Fruit fly (Drosophila melanogaster) whole organism, pupa: ENCODE measurements around the gene CG8209.

Source experiments
- CG10348 ChIP-seq: fragments of 200-800 bp; sonication (Bioruptor generic); IDR thresholded peaks from 2 replicates; pipeline ENCODE4 v1.3.6; 2022; ENCODE audit warnings: missing biosample characterization, missing genetic modification characterization
- CG12605 ChIP-seq: fragments of 200-800 bp; sonication (Bioruptor generic); IDR thresholded peaks from 2 replicates; pipeline ENCODE4 v1.3.6; 2022; ENCODE audit warnings: missing biosample characterization, missing genetic modification characterization
- CG13204 ChIP-seq: fragments of 200-800 bp; sonication (Bioruptor generic); optimal IDR thresholded peaks from 2 replicates; lab custom pipeline; 2018; ENCODE audit warnings: missing biosample characterization, mild to moderate bottlenecking, missing genetic modification characterization, moderate library complexity
- CG14655 ChIP-seq: fragments of 200-800 bp; sonication (Bioruptor generic); optimal IDR thresholded peaks from 3 replicates; lab custom pipeline; 2017; ENCODE audit warnings: mild to moderate bottlenecking, missing biosample characterization, missing genetic modification reagents, missing genetic modification characterization
- CG15710 ChIP-seq: fragments of 200-800 bp; sonication (Bioruptor generic); optimal IDR thresholded peaks from 2 replicates; lab custom pipeline; 2018; ENCODE audit warnings: missing biosample characterization, mild to moderate bottlenecking, missing genetic modification characterization, moderate library complexity
- CG17806 ChIP-seq: fragments of 200-800 bp; sonication (Bioruptor generic); optimal IDR thresholded peaks from 2 replicates; lab custom pipeline; 2018; ENCODE audit warnings: missing biosample characterization, mild to moderate bottlenecking, missing genetic modification characterization, moderate library complexity
- CG32121 ChIP-seq: fragments of 200-800 bp; sonication (Bioruptor generic); IDR thresholded peaks from 2 replicates; pipeline ENCODE4 v1.3.6; 2022; ENCODE audit warnings: missing biosample characterization, missing genetic modification characterization
- CG34367 ChIP-seq: fragments of 200-800 bp; sonication (Bioruptor generic); optimal IDR thresholded peaks from 2 replicates; lab custom pipeline; 2018; ENCODE audit warnings: missing biosample characterization, mild to moderate bottlenecking, missing genetic modification characterization
- CG4496 ChIP-seq: fragments of 200-800 bp; sonication (Bioruptor generic); IDR thresholded peaks from 3 replicates; pipeline ENCODE4 v1.3.6; 2022; ENCODE audit warnings: missing biosample characterization, missing genetic modification characterization
- CG8159 ChIP-seq: fragments of 200-800 bp; sonication (Bioruptor generic); optimal IDR thresholded peaks from 3 replicates; lab custom pipeline; 2018; ENCODE audit warnings: missing biosample characterization, mild to moderate bottlenecking, missing genetic modification characterization, moderate library complexity
- CG8301 ChIP-seq: fragments of 200-800 bp; sonication (Bioruptor generic); optimal IDR thresholded peaks from 2 replicates; lab custom pipeline; 2018; ENCODE audit warnings: missing biosample characterization, mild to moderate bottlenecking, missing genetic modification characterization
- CG9948 ChIP-seq: fragments of 200-800 bp; sonication (Bioruptor generic); optimal IDR thresholded peaks from 2 replicates; lab custom pipeline; 2018; ENCODE audit warnings: missing biosample characterization, mild to moderate bottlenecking, missing genetic modification characterization, moderate library complexity
- D1 ChIP-seq: fragments of 200-800 bp; sonication (Bioruptor generic); optimal IDR thresholded peaks from 2 replicates; lab custom pipeline; 2018; ENCODE audit warnings: missing biosample characterization, mild to moderate bottlenecking, missing genetic modification characterization, moderate library complexity
- EcR ChIP-seq: fragments of 200-800 bp; sonication (Bioruptor generic); optimal IDR thresholded peaks from 3 replicates; lab custom pipeline; 2019; ENCODE audit warnings: missing biosample characterization, missing genetic modification characterization, mild to moderate bottlenecking, moderate library complexity, missing genetic modification reagents
- Ets98B ChIP-seq: fragments of 200-800 bp; sonication (Bioruptor generic); IDR thresholded peaks from 2 replicates; pipeline ENCODE4 v1.3.6; 2022; ENCODE audit warnings: missing biosample characterization, missing genetic modification characterization
- Pif1A ChIP-seq: fragments of 200-800 bp; sonication (Bioruptor generic); optimal IDR thresholded peaks from 3 replicates; lab custom pipeline; 2016; ENCODE audit warnings: missing biosample characterization, missing genetic modification characterization
- Pif1B ChIP-seq: fragments of 200-800 bp; sonication (Bioruptor generic); optimal IDR thresholded peaks from 3 replicates; lab custom pipeline; 2016; ENCODE audit warnings: missing biosample characterization, missing genetic modification characterization
- Snoo ChIP-seq: fragments of 200-800 bp; sonication (Bioruptor generic); optimal IDR thresholded peaks from 3 replicates; lab custom pipeline; 2017; ENCODE audit warnings: missing biosample characterization, mild to moderate bottlenecking, missing genetic modification characterization, inconsistent platforms
- fd96Ca ChIP-seq: fragments of 200-800 bp; sonication (Bioruptor generic); IDR thresholded peaks from 3 replicates; pipeline ENCODE4 v1.3.6; 2022; ENCODE audit warnings: missing biosample characterization, missing genetic modification characterization
- gl ChIP-seq: fragments of 200-800 bp; sonication (Bioruptor generic); optimal IDR thresholded peaks from 2 replicates; lab custom pipeline; 2018; ENCODE audit warnings: missing biosample characterization, mild to moderate bottlenecking, missing genetic modification characterization
- rn ChIP-seq: fragments of 200-800 bp; sonication (Bioruptor generic); IDR thresholded peaks from 2 replicates; pipeline ENCODE4 v1.3.6; 2022; ENCODE audit warnings: missing biosample characterization, missing genetic modification characterization

The CG8209 gene

dm6 chr3L:7958590-7959180 lies 17.5 kb upstream of the CG8209 start:
- no peak for TF ChIP-seq Pif1B (GFP tag; lab: Kevin White, UChicago)
- no peak for TF ChIP-seq CG15710 (tag; lab: Kevin White, UChicago)
- TF ChIP-seq, all 21 proteins: peak for 0

- TF ChIP-seq Snoo (tag; lab: Kevin White, UChicago) (peak; percentile 37), D1 (tag; lab: Kevin White, UChicago) (no peak)
Measured at dm6 chr3L:7960707-7961695, 15.2 kb upstream of the CG8209 start.

- TF ChIP-seq CG8159 (tag; lab: Kevin White, UChicago) (peak; percentile 19), Pif1A (GFP tag; lab: Kevin White, UChicago) (no peak), CG8301 (tag; lab: Kevin White, UChicago) (no peak)
Measured at dm6 chr3L:7961973-7962753, 14.0 kb upstream of the CG8209 start.

DNA sequence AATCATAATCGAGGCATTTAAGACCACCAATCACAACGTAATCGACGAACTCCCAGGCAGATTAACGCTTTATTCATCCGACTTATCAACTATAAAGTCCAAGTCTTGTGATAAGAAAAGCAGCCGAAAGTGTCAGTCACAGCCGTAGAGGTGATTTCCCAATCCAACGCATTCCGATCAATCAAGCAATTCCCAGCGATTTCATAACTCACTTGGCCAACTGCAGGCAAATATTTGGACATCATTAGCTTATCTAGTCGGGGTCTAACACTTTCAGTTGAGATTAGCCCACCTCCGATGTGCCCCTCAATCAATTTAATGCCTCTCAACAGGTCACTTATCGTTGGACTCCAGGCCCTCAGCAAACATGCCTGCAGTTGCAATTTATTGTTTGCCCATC lies 13.2 kb upstream of the CG8209 start:
- TF ChIP-seq Pif1A (GFP tag; lab: Kevin White, UChicago) (no peak), Ets98B (no peak), CG10348 (GFP tag; lab: Robert Waterston, UW) (no peak), CG14655 (GFP tag; lab: Kevin White, UChicago) (no peak), gl (no peak), fd96Ca (GFP tag; lab: Robert Waterston, UW) (no peak), rn (GFP tag; lab: Robert Waterston, UW) (no peak), CG8159 (tag; lab: Kevin White, UChicago) (no peak), CG17806 (tag; lab: Kevin White, UChicago) (no peak), CG4496 (GFP tag; lab: Robert Waterston, UW) (no peak), CG15710 (tag; lab: Kevin White, UChicago) (no peak), EcR (GFP tag; lab: Kevin White, UChicago) (no peak), CG8301 (tag; lab: Kevin White, UChicago) (no peak)
- TF ChIP-seq, all 21 proteins: peak for 0

- TF ChIP-seq EcR (GFP tag; lab: Kevin White, UChicago) (no peak), CG8159 (tag; lab: Kevin White, UChicago) (no peak), Pif1B (GFP tag; lab: Kevin White, UChicago) (no peak), CG34367 (tag; lab: Kevin White, UChicago) (no peak), CG4496 (GFP tag; lab: Robert Waterston, UW) (no peak), CG8301 (tag; lab: Kevin White, UChicago) (no peak), rn (GFP tag; lab: Robert Waterston, UW) (no peak), CG13204 (GFP tag; lab: Kevin White, UChicago) (no peak), CG9948 (no peak), CG10348 (GFP tag; lab: Robert Waterston, UW) (no peak), Pif1A (GFP tag; lab: Kevin White, UChicago) (no peak), CG17806 (tag; lab: Kevin White, UChicago) (no peak), CG15710 (tag; lab: Kevin White, UChicago) (no peak), Ets98B (no peak), CG12605 (GFP tag; lab: Robert Waterston, UW) (no peak), Snoo (tag; lab: Kevin White, UChicago) (no peak), CG14655 (GFP tag; lab: Kevin White, UChicago) (no peak), CG32121 (no peak)
Measured at dm6 chr3L:7963549-7963948, 12.7 kb upstream of the CG8209 start.

dm6 chr3L:7967203-7967602 lies 9.0 kb upstream of the CG8209 start:
- TF ChIP-seq CG10348 (GFP tag; lab: Robert Waterston, UW) = no peak
- no peak for TF ChIP-seq CG12605 (GFP tag; lab: Robert Waterston, UW)
- no peak for TF ChIP-seq CG8159 (tag; lab: Kevin White, UChicago)
- no peak for TF ChIP-seq CG15710 (tag; lab: Kevin White, UChicago)
- TF ChIP-seq CG9948 = no peak
- TF ChIP-seq Pif1A (GFP tag; lab: Kevin White, UChicago) = no peak
- no peak for TF ChIP-seq CG4496 (GFP tag; lab: Robert Waterston, UW)
- no peak for TF ChIP-seq rn (GFP tag; lab: Robert Waterston, UW)
- no peak for TF ChIP-seq CG13204 (GFP tag; lab: Kevin White, UChicago)
- no peak for TF ChIP-seq Ets98B
- no peak for TF ChIP-seq CG14655 (GFP tag; lab: Kevin White, UChicago)
- no peak for TF ChIP-seq fd96Ca (GFP tag; lab: Robert Waterston, UW)
- no peak for TF ChIP-seq EcR (GFP tag; lab: Kevin White, UChicago)
- TF ChIP-seq gl = no peak
- no peak for TF ChIP-seq CG17806 (tag; lab: Kevin White, UChicago)
- no peak for TF ChIP-seq CG34367 (tag; lab: Kevin White, UChicago)
- TF ChIP-seq Snoo (tag; lab: Kevin White, UChicago) = no peak
- no peak for TF ChIP-seq CG8301 (tag; lab: Kevin White, UChicago)
- no peak for TF ChIP-seq CG32121
